Worm (Caenorhabditis elegans) whole organism, L4/young adult: ENCODE measurements around the gene F10E9.3.

Experiments used
- W03F9.2 ChIP-seq: fragments of 150-350 bp; optimal IDR thresholded peaks from 2 replicates; lab custom pipeline; 2014; ENCODE audit warnings: missing biosample characterization, missing genetic modification characterization
- dao-5 ChIP-seq: sonication (generic microtip); optimal IDR thresholded peaks from 2 replicates; lab custom pipeline; 2016; ENCODE audit warnings: missing genotype, missing genetic modification characterization, moderate library complexity, missing compliant biosample characterization
- him-1 ChIP-seq: sonication (generic microtip); optimal IDR thresholded peaks from 2 replicates; lab custom pipeline; 2016; ENCODE audit warnings: missing genotype, missing genetic modification reagents, missing genetic modification characterization, missing compliant biosample characterization

The F10E9.3 gene

ce11 chrIII:8286824-8287223 lies 24.0 kb upstream of the F10E9.3 start:
- no peak for TF ChIP-seq W03F9.2 (tag; lab: Kevin White, UChicago)
- no peak for TF ChIP-seq dao-5
- no peak for TF ChIP-seq him-1 (tag; lab: Kevin White, UChicago)

DNA sequence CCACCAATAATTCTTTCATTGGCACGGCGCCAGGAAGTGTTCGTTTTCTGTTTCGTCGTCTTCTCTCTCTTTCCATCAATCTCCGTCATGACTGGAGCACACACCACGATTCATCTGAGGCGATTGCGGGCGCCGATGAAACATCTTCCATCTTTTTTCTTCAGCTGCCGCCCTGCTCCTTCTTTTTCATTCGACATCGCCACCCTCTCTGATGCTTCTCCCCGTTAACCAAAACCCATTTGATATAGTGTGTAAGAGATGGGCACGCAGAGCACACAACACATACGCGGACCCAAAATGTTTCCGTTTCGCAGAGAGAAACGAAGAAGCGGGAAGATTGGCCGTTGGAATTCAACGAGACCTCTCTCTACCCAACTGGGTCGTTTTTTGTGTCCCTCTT lies 23.3 kb upstream of the F10E9.3 start:
- TF ChIP-seq him-1 (tag; lab: Kevin White, UChicago) = no peak
- TF ChIP-seq W03F9.2 (tag; lab: Kevin White, UChicago) = no peak
- no peak for TF ChIP-seq dao-5

DNA sequence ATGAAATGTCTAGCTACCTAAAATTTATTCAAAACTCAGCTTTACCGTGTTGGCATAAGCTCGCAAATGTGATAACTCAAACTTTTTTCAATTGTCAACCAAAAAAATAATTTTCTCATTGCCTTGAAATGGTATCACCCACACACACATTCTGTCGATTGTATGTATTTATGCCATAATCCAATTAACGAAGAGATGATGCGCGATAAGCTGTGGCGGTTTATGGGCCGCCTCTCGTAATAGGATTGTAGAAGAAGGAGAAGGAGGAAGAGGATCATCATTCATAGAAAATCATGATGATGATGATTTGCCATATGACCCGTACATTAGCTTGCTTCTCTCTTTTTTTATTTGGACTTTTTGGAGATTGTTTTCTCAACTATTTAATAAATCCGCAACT lies 21.6 kb upstream of the F10E9.3 start:
- TF ChIP-seq dao-5 (no peak), him-1 (tag; lab: Kevin White, UChicago) (no peak), W03F9.2 (tag; lab: Kevin White, UChicago) (no peak)

DNA sequence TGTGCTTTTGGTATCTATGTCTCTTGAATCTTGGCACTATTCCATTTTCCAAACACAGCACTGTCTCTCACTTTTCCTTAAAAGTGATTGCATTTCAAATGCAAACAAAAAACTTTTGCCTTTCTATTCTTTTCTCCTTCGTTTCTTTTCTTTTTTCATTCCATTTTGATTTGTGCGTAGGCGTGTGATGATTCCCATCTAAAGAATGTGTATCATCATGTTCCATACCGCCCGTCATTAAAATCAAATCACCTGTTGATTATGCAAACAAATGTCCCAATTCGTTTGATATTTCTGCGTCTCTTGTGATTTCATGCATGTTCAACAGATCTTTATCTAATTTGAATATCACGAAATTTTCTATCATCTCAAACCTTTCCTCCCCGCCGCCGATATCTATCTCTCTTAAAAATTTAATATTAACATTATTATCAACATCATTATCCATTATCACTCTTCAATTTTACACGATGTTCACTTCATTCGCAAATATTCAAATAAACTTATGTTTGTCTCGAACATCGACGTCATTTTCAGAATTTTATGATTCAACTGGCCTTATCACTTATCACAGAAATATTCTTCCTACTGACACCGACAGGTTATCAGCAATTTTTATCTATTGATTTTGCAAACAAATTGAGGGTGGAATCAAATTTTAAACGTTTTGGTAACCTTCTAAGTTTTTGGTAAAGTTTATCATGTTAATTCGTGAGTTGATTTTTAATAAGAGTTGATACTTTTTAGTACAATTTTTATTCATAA lies 19.4 kb upstream of the F10E9.3 start:
- TF ChIP-seq dao-5 (no peak), him-1 (tag; lab: Kevin White, UChicago) (no peak), W03F9.2 (tag; lab: Kevin White, UChicago) (no peak)

DNA sequence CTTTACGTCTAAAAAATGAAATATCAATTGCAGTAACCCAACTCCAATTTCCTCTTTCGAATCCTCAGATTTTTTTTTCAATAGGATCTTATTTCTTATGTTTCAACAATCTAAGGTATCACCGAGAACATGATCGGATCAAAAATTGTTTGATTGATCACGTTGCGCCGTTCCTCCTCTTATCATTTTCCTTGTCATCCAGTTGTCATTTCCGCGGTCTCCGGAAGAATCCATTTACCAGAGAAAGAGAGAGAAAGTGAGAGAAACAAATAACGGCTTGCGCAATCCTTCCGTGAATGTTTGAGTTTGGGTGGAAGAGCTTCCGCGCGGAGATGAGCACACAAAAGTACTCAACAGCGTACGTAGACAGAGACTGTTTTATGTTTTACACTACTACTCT lies 17.5 kb upstream of the F10E9.3 start:
- TF ChIP-seq him-1 (tag; lab: Kevin White, UChicago) (no peak), dao-5 (no peak), W03F9.2 (tag; lab: Kevin White, UChicago) (no peak)

DNA sequence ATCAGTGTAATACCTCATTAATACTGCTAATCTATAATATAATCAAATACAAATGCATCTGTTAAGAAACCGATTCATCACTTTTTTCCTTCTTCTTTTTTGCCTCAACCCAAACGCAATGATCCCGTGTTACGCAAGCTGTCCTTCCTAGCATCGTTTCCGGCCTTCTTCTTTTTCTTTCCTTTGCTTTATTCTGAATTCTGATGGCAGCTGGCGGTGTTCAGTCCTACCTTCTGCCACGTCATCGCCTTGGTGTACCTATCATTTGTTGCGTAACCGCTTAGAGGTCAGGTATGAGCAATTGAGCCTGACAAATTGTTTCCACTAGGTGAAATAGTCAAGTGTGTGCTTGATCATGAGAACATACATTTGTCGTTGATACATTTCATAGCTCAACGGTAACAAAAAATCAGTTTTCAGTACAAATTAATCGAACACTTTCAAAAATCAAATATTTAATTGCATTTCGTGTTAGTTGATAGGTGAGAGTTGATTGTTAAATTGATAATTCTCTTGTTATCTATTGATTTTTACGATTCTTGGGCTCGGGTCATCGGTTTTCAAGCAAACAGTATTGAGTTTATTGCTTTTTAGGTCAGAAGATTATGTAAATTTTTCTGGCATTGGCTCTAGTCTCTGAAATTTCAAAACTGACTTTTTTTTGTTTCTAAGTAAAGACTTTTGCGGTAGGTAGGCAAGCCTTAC lies 12.4 kb upstream of the F10E9.3 start:
- TF ChIP-seq him-1 (tag; lab: Kevin White, UChicago) (no peak), W03F9.2 (tag; lab: Kevin White, UChicago) (no peak), dao-5 (no peak)

ce11 chrIII:8299078-8299587 lies 11.7 kb upstream of the F10E9.3 start:
- TF ChIP-seq dao-5 (no peak), W03F9.2 (tag; lab: Kevin White, UChicago) (no peak), him-1 (tag; lab: Kevin White, UChicago) (no peak)

ce11 chrIII:8299734-8300133 lies 11.1 kb upstream of the F10E9.3 start:
- TF ChIP-seq W03F9.2 (tag; lab: Kevin White, UChicago) = no peak
- TF ChIP-seq him-1 (tag; lab: Kevin White, UChicago) = no peak
- TF ChIP-seq dao-5 = no peak

- TF ChIP-seq dao-5 (no peak), W03F9.2 (tag; lab: Kevin White, UChicago) (no peak), him-1 (tag; lab: Kevin White, UChicago) (no peak)
Measured at ce11 chrIII:8300860-8301396, 9.9 kb upstream of the F10E9.3 start.

- no peak for TF ChIP-seq him-1 (tag; lab: Kevin White, UChicago)
Measured at ce11 chrIII:8303440-8303839, 7.4 kb upstream of the F10E9.3 start.

DNA sequence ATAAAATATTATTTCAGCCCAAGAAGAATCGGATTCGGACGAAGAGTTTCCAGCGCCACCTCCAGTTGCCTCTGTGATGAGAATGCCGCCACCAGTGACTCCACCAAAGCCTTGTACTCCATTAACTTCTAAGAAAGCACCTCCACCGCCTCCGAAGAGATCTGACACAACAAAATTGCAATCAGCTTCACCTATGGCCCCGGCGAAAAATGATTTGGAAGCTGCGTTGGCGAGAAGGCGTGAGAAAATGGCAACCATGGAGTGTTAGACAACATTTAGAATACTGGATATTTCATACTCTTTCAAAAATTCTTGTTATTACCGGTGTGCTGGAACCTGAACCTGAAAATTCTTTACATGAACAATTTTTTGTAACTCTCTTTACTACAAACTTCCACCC lies 5.5 kb upstream of the F10E9.3 start:
- TF ChIP-seq dao-5 (no peak), W03F9.2 (tag; lab: Kevin White, UChicago) (no peak), him-1 (tag; lab: Kevin White, UChicago) (no peak)

DNA sequence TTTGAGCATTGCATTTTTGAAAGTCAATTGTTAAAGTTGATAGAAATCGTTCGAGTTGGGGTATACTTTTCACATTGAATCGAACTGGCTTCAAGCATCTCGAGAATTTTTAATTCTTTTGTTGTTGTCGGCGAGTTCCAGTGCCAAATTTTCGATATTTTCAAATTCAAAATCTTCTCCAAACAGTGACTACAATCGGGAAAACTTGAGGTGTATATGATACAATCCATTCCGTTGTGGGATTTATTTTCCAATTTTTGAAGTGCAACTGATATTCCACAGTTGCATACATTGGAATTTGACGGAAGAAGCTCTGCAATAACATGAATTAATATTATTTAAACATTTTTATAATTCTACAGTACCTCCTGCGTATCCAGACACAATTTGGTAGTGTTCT lies 5.0 kb upstream of the F10E9.3 start:
- TF ChIP-seq him-1 (tag; lab: Kevin White, UChicago) = no peak
- no peak for TF ChIP-seq dao-5
- TF ChIP-seq W03F9.2 (tag; lab: Kevin White, UChicago) = no peak

- peak; percentile 96 for TF ChIP-seq W03F9.2 (tag; lab: Kevin White, UChicago)
- TF ChIP-seq dao-5 = no peak
- peak; percentile 65 for TF ChIP-seq him-1 (tag; lab: Kevin White, UChicago)
Measured at ce11 chrIII:8307356-8307755, 3.5 kb upstream of the F10E9.3 start, which contains the start of the genes F10E9.7 and F10E9.5. F10E9.7 (minus strand) TSS chrIII:8307441. F10E9.5 (plus strand) TSS chrIII:8307592.

DNA sequence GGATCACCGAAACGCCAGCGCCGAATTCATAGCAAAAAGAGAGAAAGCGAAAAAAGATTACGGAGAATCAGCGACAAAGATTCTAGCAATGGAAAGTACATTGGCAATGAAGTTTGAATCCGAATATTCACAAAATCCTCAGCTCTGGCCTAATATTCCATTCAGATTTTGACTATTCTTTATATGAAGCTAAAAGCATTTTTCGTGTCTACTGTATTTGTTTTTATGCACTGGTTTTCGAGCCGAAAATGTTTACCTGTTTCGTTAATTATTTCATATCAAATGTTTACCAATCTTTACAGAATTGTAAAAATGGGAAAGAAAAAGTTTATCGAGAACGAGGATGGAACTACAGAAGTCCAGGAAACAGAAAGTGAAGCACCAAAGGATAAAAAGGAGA lies 2.6 kb upstream of the F10E9.3 start, which contains the start of gene F10E9.4:
Gene F10E9.4 (plus strand): TSS at position 301 of the 400 bp plus-strand sequence.
- TF ChIP-seq him-1 (tag; lab: Kevin White, UChicago) (no peak), dao-5 (no peak), W03F9.2 (tag; lab: Kevin White, UChicago) (no peak)
